Worm (Caenorhabditis elegans) whole organism, young adult: ENCODE measurements around the gene srbc-51.

Experiments used
- ceh-91 ChIP-seq: fragments of 200-800 bp; sonication (Bioruptor generic); IDR thresholded peaks from 2 replicates; pipeline ENCODE4 v1.3.6; 2022; ENCODE audit warnings: missing genetic modification reagents, missing genetic modification characterization, missing compliant biosample characterization
- dpl-1 ChIP-seq: fragments of 150-350 bp; optimal IDR thresholded peaks from 2 replicates; lab custom pipeline; 2014; ENCODE audit warnings: missing biosample characterization, missing genetic modification reagents, missing genetic modification characterization
- efl-1 ChIP-seq: fragments of 150-350 bp; optimal IDR thresholded peaks from 2 replicates; lab custom pipeline; 2014; ENCODE audit warnings: missing biosample characterization, missing genetic modification reagents, missing genetic modification characterization
- lin-35 ChIP-seq, 3 experiments: fragments of 150-350 bp in 2 of 3; sonication (generic microtip) in 1 of 3; optimal IDR thresholded peaks; 2 replicates each; lab custom pipeline; 2014 to 2018; ENCODE audit warnings: missing biosample characterization in 3 of 3, missing genetic modification characterization in 3 of 3, missing genetic modification reagents in 3 of 3
- snpc-4 ChIP-seq, 5 experiments: fragments of 150-350 bp in 1 of 5; sonication (generic microtip) in 4 of 5; optimal IDR thresholded peaks; 2 replicates each; lab custom pipeline; 2014 to 2018; ENCODE audit warnings: missing genetic modification characterization in 5 of 5, missing biosample characterization in 3 of 5, antibody characterized with exemption in 2 of 5, mild to moderate bottlenecking in 2 of 5, missing compliant biosample characterization in 2 of 5, missing genotype in 2 of 5, moderate library complexity in 2 of 5, missing genetic modification reagents in 1 of 5

DNA sequence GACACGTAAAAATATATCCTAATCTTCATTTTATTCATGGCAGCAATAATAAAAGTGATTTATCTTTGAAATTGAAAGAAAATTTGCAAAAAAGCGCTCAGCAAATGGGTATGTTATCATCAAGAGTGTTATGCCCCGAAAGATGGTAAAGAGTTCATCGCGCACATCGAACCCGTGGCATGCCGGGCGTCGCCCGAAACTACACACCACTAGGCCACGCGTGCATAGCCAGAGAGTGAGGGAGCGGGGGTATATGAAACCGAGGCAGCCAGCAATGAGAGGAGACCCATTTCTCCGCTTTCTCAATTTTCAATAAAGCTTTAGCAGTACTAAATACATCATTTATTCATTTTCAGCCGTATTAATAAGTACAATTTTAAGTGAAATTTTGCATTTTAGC, 47.6 kb downstream of the srbc-51 start:
- TF ChIP-seq snpc-4 (GFP tag; optimal IDR thresholded peaks at IDR 0.05; lab: Kevin White, UChicago) (peak; percentile 83), snpc-4 (tag; optimal IDR thresholded peaks at IDR 0.05; lab: Kevin White, UChicago) (peak; percentile 66 to 88 (median 86)), efl-1 (GFP tag; lab: Kevin White, UChicago) (peak; percentile 34), ceh-91 (peak; percentile 71), dpl-1 (GFP tag; lab: Kevin White, UChicago) (peak; percentile 8), lin-35 (GFP tag; optimal IDR thresholded peaks at IDR 0.05; lab: Kevin White, UChicago) (peak in 2 of 3 experiments; percentile 30 to 82)
